Fruit fly (Drosophila melanogaster): ENCODE measurements around the gene CG32181.

CG32181 gene

dm6 chr3L:17802107-17802506 lies 42.6 kb downstream of the CG32181 start, which contains the start of gene NUCB1 (continued):
- TF ChIP-seq jing (GFP tag; optimal IDR thresholded peaks at IDR 0.05) (no peak), CG9609 (GFP tag; optimal IDR thresholded peaks at IDR 0.05) (peak; percentile 33), odd (GFP tag; optimal IDR thresholded peaks at IDR 0.05) (no peak), z (GFP tag; IDR thresholded peaks at IDR 0.05) (no peak), lab (GFP tag; optimal IDR thresholded peaks at IDR 0.05) (no peak), Asciz (GFP tag; optimal IDR thresholded peaks at IDR 0.05) (no peak), CG10274 (GFP tag; optimal IDR thresholded peaks at IDR 0.05) (no peak), sr (GFP tag; IDR thresholded peaks at IDR 0.05) (no peak), CG11398 (GFP tag; optimal IDR thresholded peaks at IDR 0.05) (no peak), Atf-2 (GFP tag; optimal IDR thresholded peaks at IDR 0.05) (peak; percentile 12), so (GFP tag; IDR thresholded peaks at IDR 0.05) (no peak), HLH54F (GFP tag; optimal IDR thresholded peaks at IDR 0.05) (peak; percentile 13), Hmx (GFP tag; optimal IDR thresholded peaks at IDR 0.05) (no peak), CG30403 (GFP tag; optimal IDR thresholded peaks at IDR 0.05) (peak; percentile 29), E2f2 (GFP tag; IDR thresholded peaks at IDR 0.05) (peak; percentile 24; the same call in 1 of the 2 replicates), Atf6 (GFP tag; IDR thresholded peaks at IDR 0.05) (peak; percentile 24; the same call in 1 of the 2 replicates), CG6791 (GFP tag; IDR thresholded peaks at IDR 0.05; ENCODE audit: partially characterized antibody) (no peak), CG1647 (GFP tag; optimal IDR thresholded peaks at IDR 0.05) (peak; percentile 31), gsb (GFP tag; IDR thresholded peaks at IDR 0.05) (no peak), CG7372 (GFP tag; IDR thresholded peaks at IDR 0.05) (no peak), grn (GFP tag; optimal IDR thresholded peaks at IDR 0.05) (no peak), oc (tag; optimal IDR thresholded peaks at IDR 0.05) (no peak), ranshi (GFP tag; IDR thresholded peaks at IDR 0.05) (0 out of 2 replicates have a peak, but pooled peaks have one; percentile 14), CG3407 (GFP tag; optimal IDR thresholded peaks at IDR 0.05) (no peak), GATAe (GFP tag; conservative IDR thresholded peaks at IDR 0.05) (no peak), vfl (GFP tag; optimal IDR thresholded peaks at IDR 0.05) (peak; percentile 29), Usf (GFP tag; optimal IDR thresholded peaks at IDR 0.05) (no peak), CG11456 (GFP tag; IDR thresholded peaks at IDR 0.05) (peak; percentile 56; the same call in 1 of the 3 replicates), pnt (GFP tag; optimal IDR thresholded peaks at IDR 0.05) (no peak), CG17328 (GFP tag; IDR thresholded peaks at IDR 0.05) (peak; percentile 37; the same call in 1 of the 2 replicates), CG34422 (GFP tag; IDR thresholded peaks at IDR 0.05) (no peak), Doc2 (GFP tag; IDR thresholded peaks at IDR 0.05) (no peak), Xbp1 (GFP tag; optimal IDR thresholded peaks at IDR 0.05) (peak; percentile 82), fd102C (GFP tag; optimal IDR thresholded peaks at IDR 0.05) (no peak), CG9817 (tag; optimal IDR thresholded peaks at IDR 0.05) (no peak), Hr51 (GFP tag; optimal IDR thresholded peaks at IDR 0.05) (peak in 1 of 2 experiments; percentile 22), CG11695 (GFP tag; IDR thresholded peaks at IDR 0.05) (no peak), Hr3 (GFP tag; optimal IDR thresholded peaks at IDR 0.05) (peak; percentile 19), al (GFP tag; IDR thresholded peaks at IDR 0.05) (no peak), zfh1 (GFP tag; IDR thresholded peaks at IDR 0.05) (0 out of 3 replicates have a peak, but pooled peaks have one; percentile 13), CG15011 (GFP tag; optimal IDR thresholded peaks at IDR 0.05) (no peak), dimm (GFP tag; IDR thresholded peaks at IDR 0.05) (no peak), schlank (tag; optimal IDR thresholded peaks at IDR 0.05) (no peak), CG1024 (GFP tag; IDR thresholded peaks at IDR 0.05) (no peak; the same call in 1 of the 2 replicates), CG18619 (GFP tag; optimal IDR thresholded peaks at IDR 0.05) (peak; percentile 29), Neu2 (GFP tag; optimal IDR thresholded peaks at IDR 0.05; ENCODE audit: borderline replicate concordance) (no peak), ash1 (GFP tag; optimal IDR thresholded peaks at IDR 0.05) (no peak), Hsf (GFP tag; optimal IDR thresholded peaks at IDR 0.05) (peak; percentile 37), CG10543 (GFP tag; optimal IDR thresholded peaks at IDR 0.05) (no peak), row (GFP tag; IDR thresholded peaks at IDR 0.05) (peak; percentile 97), CG4730 (GFP tag; IDR thresholded peaks at IDR 0.05) (no peak), cg (GFP tag; optimal IDR thresholded peaks at IDR 0.05) (no peak)
